Fruit fly (Drosophila melanogaster) whole organism, embryonic: ENCODE results near the gene Pdhb.
A peak's percentile ranks its signal among the peaks of the same experiment; 100 is the strongest.

Experiments
- CG11560 ChIP-seq: fragments of 200-800 bp; sonication (Bioruptor generic); IDR thresholded peaks from 3 replicates; pipeline ENCODE4 v1.3.6; 2022; ENCODE audit warnings: missing biosample characterization, missing genetic modification characterization
- CG11695 ChIP-seq: fragments of 200-800 bp; sonication (Bioruptor generic); IDR thresholded peaks from 3 replicates; pipeline ENCODE4 v1.3.6; 2022; ENCODE audit warnings: missing biosample characterization, missing genetic modification characterization
- CG12769 ChIP-seq: fragments of 200-800 bp; sonication (Bioruptor generic); optimal IDR thresholded peaks from 2 replicates; lab custom pipeline; 2019; ENCODE audit warnings: missing biosample characterization, mild to moderate bottlenecking, missing genetic modification characterization, moderate library complexity
- CG13775 ChIP-seq: fragments of 200-800 bp; sonication (Bioruptor generic); optimal IDR thresholded peaks from 3 replicates; lab custom pipeline; 2017; ENCODE audit warnings: missing biosample characterization, mild to moderate bottlenecking, missing genetic modification characterization
- CG15696 ChIP-seq: fragments of 200-800 bp; sonication (Bioruptor generic); optimal IDR thresholded peaks from 2 replicates; lab custom pipeline; 2019; ENCODE audit warnings: missing biosample characterization, mild to moderate bottlenecking, missing genetic modification characterization, moderate library complexity
- CG1603 ChIP-seq: fragments of 200-800 bp; sonication (Bioruptor generic); optimal IDR thresholded peaks from 2 replicates; lab custom pipeline; 2019; ENCODE audit warnings: missing biosample characterization, mild to moderate bottlenecking, missing genetic modification characterization, moderate library complexity
- CG1647 ChIP-seq: fragments of 200-800 bp; sonication (Bioruptor generic); optimal IDR thresholded peaks from 3 replicates; lab custom pipeline; 2016; ENCODE audit warnings: missing biosample characterization, missing genetic modification characterization
- CG17385 ChIP-seq: fragments of 200-800 bp; sonication (Bioruptor generic); optimal IDR thresholded peaks from 3 replicates; lab custom pipeline; 2018; ENCODE audit warnings: missing biosample characterization, mild to moderate bottlenecking, missing genetic modification characterization
- CG17568 ChIP-seq: fragments of 200-800 bp; sonication (Bioruptor generic); optimal IDR thresholded peaks from 2 replicates; lab custom pipeline; 2018; ENCODE audit warnings: missing biosample characterization, mild to moderate bottlenecking, missing genetic modification characterization, moderate library complexity
- CG17912 ChIP-seq: fragments of 200-800 bp; sonication (Bioruptor generic); optimal IDR thresholded peaks from 2 replicates; lab custom pipeline; 2018; ENCODE audit warnings: missing biosample characterization, mild to moderate bottlenecking, missing genetic modification characterization
- CG2712 ChIP-seq: fragments of 200-800 bp; optimal IDR thresholded peaks from 3 replicates; lab custom pipeline; 2019; ENCODE audit warnings: missing biosample characterization, mild to moderate bottlenecking, missing genetic modification characterization, moderate library complexity
- CG34224 ChIP-seq: fragments of 200-800 bp; sonication (Bioruptor generic); IDR thresholded peaks from 3 replicates; pipeline ENCODE4 v1.3.6; 2022; ENCODE audit warnings: missing biosample characterization, missing genetic modification characterization; ENCODE audit not compliant: partially characterized antibody
- CG6765 ChIP-seq: fragments of 200-800 bp; sonication (Bioruptor generic); optimal IDR thresholded peaks from 3 replicates; lab custom pipeline; 2017; ENCODE audit warnings: missing biosample characterization, mild to moderate bottlenecking, missing genetic modification characterization
- CG7556 ChIP-seq: fragments of 200-800 bp; sonication (Bioruptor generic); optimal IDR thresholded peaks from 2 replicates; lab custom pipeline; 2017; ENCODE audit warnings: missing biosample characterization, mild to moderate bottlenecking, missing genetic modification characterization
- CG9727 ChIP-seq: fragments of 200-800 bp; sonication (Bioruptor generic); optimal IDR thresholded peaks from 3 replicates; lab custom pipeline; 2017; ENCODE audit warnings: missing biosample characterization, mild to moderate bottlenecking, missing genetic modification characterization
- Dek ChIP-seq: fragments of 200-800 bp; sonication (Bioruptor generic); optimal IDR thresholded peaks from 3 replicates; lab custom pipeline; 2019; ENCODE audit warnings: missing biosample characterization, mild to moderate bottlenecking, missing genetic modification characterization, moderate library complexity
- Dfd ChIP-seq, 2 experiments: fragments of >200 bp; optimal IDR thresholded peaks; 2 replicates each; lab custom pipeline; 2017; ENCODE audit warnings: missing biosample characterization in 2 of 2, missing genetic modification characterization in 2 of 2
- GATAe ChIP-seq: fragments of 200-800 bp; sonication (Bioruptor generic); conservative IDR thresholded peaks from 2 replicates; pipeline ENCODE4 v1.3.6; 2022; ENCODE audit warnings: missing biosample characterization, missing genetic modification characterization
- Hr3 ChIP-seq: fragments of 200-800 bp; sonication (Bioruptor generic); optimal IDR thresholded peaks from 3 replicates; lab custom pipeline; 2016; ENCODE audit warnings: missing biosample characterization, missing genetic modification characterization
- MESR4 ChIP-seq: fragments of 200-800 bp; sonication (Bioruptor generic); optimal IDR thresholded peaks from 2 replicates; lab custom pipeline; 2018; ENCODE audit warnings: missing biosample characterization, mild to moderate bottlenecking, missing genetic modification characterization, moderate library complexity
- NK7.1 ChIP-seq: fragments of 200-800 bp; sonication (Bioruptor generic); optimal IDR thresholded peaks from 3 replicates; lab custom pipeline; 2016; ENCODE audit warnings: missing biosample characterization, missing genetic modification characterization
- Nf-YC ChIP-seq: fragments of 200-800 bp; optimal IDR thresholded peaks from 3 replicates; lab custom pipeline; 2019; ENCODE audit warnings: missing biosample characterization, mild to moderate bottlenecking, missing genetic modification characterization, moderate library complexity
- Ssrp ChIP-seq: fragments of 200-800 bp; sonication (Bioruptor generic); optimal IDR thresholded peaks from 2 replicates; lab custom pipeline; 2018; ENCODE audit warnings: missing biosample characterization, mild to moderate bottlenecking, missing genetic modification characterization, moderate library complexity
- Xbp1 ChIP-seq: fragments of 200-800 bp; sonication (Bioruptor generic); optimal IDR thresholded peaks from 3 replicates; lab custom pipeline; 2016; ENCODE audit warnings: missing biosample characterization, mild to moderate bottlenecking, missing genetic modification characterization
- bab2 ChIP-seq: fragments of 200-800 bp; sonication (Bioruptor generic); optimal IDR thresholded peaks from 2 replicates; lab custom pipeline; 2016; ENCODE audit warnings: missing biosample characterization, missing genetic modification characterization
- btn ChIP-seq: fragments of 200-800 bp; sonication (Bioruptor generic); optimal IDR thresholded peaks from 2 replicates; lab custom pipeline; 2016; ENCODE audit warnings: missing biosample characterization, missing genetic modification characterization
- corto ChIP-seq: fragments of 200-800 bp; sonication (Bioruptor generic); optimal IDR thresholded peaks from 2 replicates; lab custom pipeline; 2016; ENCODE audit warnings: missing biosample characterization, mild to moderate bottlenecking, missing genetic modification characterization, moderate library complexity
- crp ChIP-seq, 2 experiments: fragments of 200-800 bp; sonication (Bioruptor generic); optimal IDR thresholded peaks; 2 replicates in 1 of 2; 3 replicates in 1 of 2; lab custom pipeline; 2017; ENCODE audit warnings: missing biosample characterization in 2 of 2, missing genetic modification characterization in 2 of 2, mild to moderate bottlenecking in 1 of 2, moderate library complexity in 1 of 2
- dmrt99B ChIP-seq: fragments of 200-800 bp; sonication (Bioruptor generic); optimal IDR thresholded peaks from 2 replicates; lab custom pipeline; 2018; ENCODE audit warnings: missing biosample characterization, mild to moderate bottlenecking, missing genetic modification characterization, moderate library complexity
- eyg ChIP-seq: fragments of 200-800 bp; sonication (Bioruptor generic); optimal IDR thresholded peaks from 3 replicates; lab custom pipeline; 2016; ENCODE audit warnings: missing biosample characterization, missing genetic modification characterization
- gsb-n ChIP-seq: fragments of 200-800 bp; sonication (Bioruptor generic); optimal IDR thresholded peaks from 3 replicates; lab custom pipeline; 2018; ENCODE audit warnings: missing biosample characterization, mild to moderate bottlenecking, missing genetic modification characterization
- gt ChIP-seq: fragments of 200-800 bp; sonication (Bioruptor generic); IDR thresholded peaks from 2 replicates; pipeline ENCODE4 v1.3.6; 2022; ENCODE audit warnings: missing biosample characterization, missing genetic modification characterization
- nerfin-2 ChIP-seq: fragments of 200-800 bp; sonication (Bioruptor generic); IDR thresholded peaks from 2 replicates; pipeline ENCODE4 v1.3.6; 2022; ENCODE audit warnings: missing biosample characterization, missing genetic modification characterization; ENCODE audit not compliant: partially characterized antibody
- slbo ChIP-seq: fragments of 200-800 bp; sonication (Bioruptor generic); IDR thresholded peaks from 2 replicates; pipeline ENCODE4 v1.3.6; 2022; ENCODE audit warnings: missing biosample characterization, missing genetic modification characterization
- ssp ChIP-seq: fragments of 200-800 bp; sonication (Bioruptor generic); IDR thresholded peaks from 2 replicates; pipeline ENCODE4 v1.3.6; 2022; ENCODE audit warnings: missing biosample characterization, missing genetic modification characterization
- tna ChIP-seq: fragments of 200-800 bp; sonication (Bioruptor generic); IDR thresholded peaks from 2 replicates; pipeline ENCODE4 v1.3.6; 2022; ENCODE audit warnings: missing biosample characterization, missing genetic modification characterization; ENCODE audit not compliant: partially characterized antibody
- toy ChIP-seq: fragments of 200-800 bp; sonication (Bioruptor generic); IDR thresholded peaks from 2 replicates; pipeline ENCODE4 v1.3.6; 2022; ENCODE audit warnings: missing biosample characterization, missing genetic modification characterization
- zfh2 ChIP-seq: fragments of 200-800 bp; sonication (Bioruptor generic); optimal IDR thresholded peaks from 2 replicates; lab custom pipeline; 2016; ENCODE audit warnings: missing biosample characterization, missing genetic modification characterization

The Pdhb gene

DNA sequence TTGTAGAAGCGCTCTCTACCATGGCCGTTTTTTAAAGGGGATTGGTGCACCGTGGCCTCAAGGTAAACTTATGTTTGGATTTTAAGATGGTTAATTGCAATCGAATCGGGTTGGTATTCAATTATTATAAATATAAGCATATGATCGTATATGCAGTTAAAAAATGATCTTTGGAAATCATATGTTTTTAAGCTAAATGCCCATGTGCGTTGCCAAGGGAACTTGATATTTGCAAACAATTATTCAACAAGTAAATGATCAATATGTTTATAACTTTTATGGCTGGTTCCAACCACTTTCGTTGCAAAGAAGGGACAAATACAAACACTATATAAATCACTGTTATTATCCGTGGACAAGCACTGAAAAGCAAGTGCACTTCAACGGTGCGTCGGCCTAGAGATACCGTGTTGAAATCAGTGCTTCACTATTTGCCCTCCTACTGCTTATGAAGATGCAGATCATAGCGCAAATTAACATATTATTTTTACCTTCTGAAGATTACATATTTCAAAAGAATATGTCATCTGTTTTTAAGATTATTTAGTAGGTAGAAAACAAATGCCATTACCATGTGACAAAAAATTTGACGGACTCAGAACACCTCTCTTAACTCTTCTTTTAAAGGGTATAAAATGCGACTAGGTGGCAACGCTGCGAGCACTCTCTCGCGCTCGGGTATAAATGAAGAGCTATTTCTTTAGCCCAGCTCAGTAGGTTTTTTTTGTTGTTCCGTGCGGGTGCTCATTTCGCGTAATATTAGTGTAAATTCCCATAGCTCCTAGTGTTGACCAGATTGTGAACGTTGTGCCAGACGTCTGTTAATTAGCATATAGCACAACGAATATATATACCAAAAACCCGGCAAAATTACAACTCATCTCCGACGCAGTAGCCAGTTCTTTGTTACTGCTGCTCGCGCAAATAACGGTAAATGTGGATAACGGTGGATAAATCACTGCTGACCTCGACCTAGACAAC lies 44.8 kb downstream of the Pdhb start, which contains the start of gene rdog (continued):
- TF ChIP-seq Ssrp (tag; lab: Kevin White, UChicago) (peak; percentile 85), Hr3 (GFP tag; lab: Kevin White, UChicago) (peak; percentile 73), gt (GFP tag; lab: Robert Waterston, UW) (no peak), CG6765 (GFP tag; lab: Kevin White, UChicago) (peak; percentile 46), CG11695 (no peak), CG1647 (GFP tag; lab: Kevin White, UChicago) (peak; percentile 47), CG17385 (peak; percentile 71), CG13775 (GFP tag; lab: Kevin White, UChicago) (peak; percentile 84), CG9727 (peak; percentile 89), Nf-YC (tag; lab: Kevin White, UChicago) (peak; percentile 71), nerfin-2 (GFP tag; lab: Robert Waterston, UW) (no peak), NK7.1 (peak; percentile 62), GATAe (no peak), MESR4 (GFP tag; lab: Kevin White, UChicago) (peak; percentile 3), bab2 (GFP tag; lab: Kevin White, UChicago) (no peak), Dek (tag; lab: Kevin White, UChicago) (peak; percentile 65), zfh2 (GFP tag; lab: Kevin White, UChicago) (peak; percentile 76), toy (GFP tag; lab: Robert Waterston, UW) (no peak), Dfd (GFP tag; optimal IDR thresholded peaks at IDR 0.05; lab: Kevin White, UChicago) (no peak), CG12769 (tag; lab: Kevin White, UChicago) (peak; percentile 77), CG15696 (tag; lab: Kevin White, UChicago) (peak; percentile 77), CG2712 (tag; lab: Kevin White, UChicago) (no peak), ssp (GFP tag; lab: Robert Waterston, UW) (peak; percentile 51; the same call in 1 of the 2 replicates), corto (no peak), gsb-n (tag; lab: Kevin White, UChicago) (peak; percentile 76), dmrt99B (tag; lab: Kevin White, UChicago) (peak; percentile 76), btn (GFP tag; lab: Kevin White, UChicago) (peak; percentile 62), CG11560 (tag; lab: Robert Waterston, UW) (no peak), CG1603 (tag; lab: Kevin White, UChicago) (peak; percentile 77), CG34224 (GFP tag; lab: Robert Waterston, UW) (peak; percentile 42; the same call in 1 of the 3 replicates), CG7556 (GFP tag; lab: Kevin White, UChicago) (peak; percentile 82), Xbp1 (GFP tag; lab: Kevin White, UChicago) (peak; percentile 84), tna (GFP tag; lab: Robert Waterston, UW) (no peak), slbo (peak; percentile 61), crp (GFP tag; optimal IDR thresholded peaks at IDR 0.05; lab: Kevin White, UChicago) (peak in 1 of 2 experiments; percentile 47), CG17568 (no peak), CG17912 (GFP tag; lab: Kevin White, UChicago) (no peak), eyg (GFP tag; lab: Kevin White, UChicago) (peak; percentile 33)
